Fruit fly (Drosophila melanogaster): ENCODE results near the gene CG42394.

DNA sequence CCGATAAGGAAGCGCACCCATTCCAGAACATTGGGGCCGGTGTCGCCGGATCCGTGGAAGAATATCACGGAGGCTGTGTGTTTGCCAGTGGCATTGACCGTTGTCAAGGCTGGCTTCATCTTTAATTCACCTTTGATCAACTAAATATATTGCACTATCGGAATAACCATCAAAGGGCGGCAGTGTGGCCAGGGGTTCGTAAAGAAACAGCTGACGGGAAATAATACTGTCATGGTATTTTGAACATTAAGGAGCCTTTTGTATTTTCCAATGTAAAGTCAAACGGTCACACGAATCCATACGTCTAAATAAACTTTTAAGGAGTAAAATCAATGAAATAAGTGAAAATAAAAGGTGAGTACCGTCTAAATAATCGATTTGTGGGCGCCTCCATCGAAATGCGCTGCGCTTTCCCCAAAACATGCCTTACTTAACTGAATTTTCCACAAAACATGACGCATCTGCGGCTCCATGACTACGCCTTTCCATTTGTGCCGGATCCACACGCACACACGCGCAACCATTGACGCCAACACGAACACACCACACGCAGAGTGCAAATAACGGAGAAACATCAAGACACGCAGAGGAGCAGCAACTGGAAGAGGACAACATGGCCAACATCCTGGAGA is 4.7 kb downstream of the CG42394 start, which contains the start of the genes CG6567 and CG4511:
- TF ChIP-seq CG8478 (optimal IDR thresholded peaks at IDR 0.05) (no peak), CTCF (optimal IDR thresholded peaks at IDR 0.05) (no peak)
